Worm (Caenorhabditis elegans) whole organism, late embryonic: ENCODE results near the gene Y46G5A.47.

ENCODE experiments used
- F13H6.1 ChIP-seq: sonication (generic microtip); optimal IDR thresholded peaks from 2 replicates; lab custom pipeline; 2016; ENCODE audit warnings: missing genetic modification characterization, missing compliant biosample characterization
- K09A11.1 ChIP-seq: sonication (generic microtip); optimal IDR thresholded peaks from 2 replicates; lab custom pipeline; 2017; ENCODE audit warnings: antibody characterized with exemption, mild to moderate bottlenecking, missing genetic modification characterization, missing compliant biosample characterization; ENCODE audit not compliant: insufficient read depth
- T23F11.4 ChIP-seq: fragments of 200-800 bp; sonication (Bioruptor generic); optimal IDR thresholded peaks from 2 replicates; lab custom pipeline; 2018; ENCODE audit warnings: mild to moderate bottlenecking, missing genetic modification characterization, missing compliant biosample characterization
- Y22D7AL.16 ChIP-seq: sonication (generic microtip); optimal IDR thresholded peaks from 2 replicates; lab custom pipeline; 2016; ENCODE audit warnings: missing genetic modification characterization, missing compliant biosample characterization
- ahr-1 ChIP-seq: sonication (generic microtip); optimal IDR thresholded peaks from 2 replicates; lab custom pipeline; 2016; ENCODE audit warnings: missing genetic modification characterization, missing compliant biosample characterization
- ceh-18 ChIP-seq: sonication (generic microtip); optimal IDR thresholded peaks from 2 replicates; lab custom pipeline; 2016; ENCODE audit warnings: missing genetic modification characterization, missing compliant biosample characterization
- ceh-30 ChIP-seq: fragments of 150-350 bp; optimal IDR thresholded peaks from 2 replicates; lab custom pipeline; 2014; ENCODE audit warnings: missing biosample characterization, missing genetic modification characterization
- ceh-31 ChIP-seq: sonication (generic microtip); optimal IDR thresholded peaks from 2 replicates; lab custom pipeline; 2016; ENCODE audit warnings: missing genetic modification characterization, missing compliant biosample characterization
- ceh-34 ChIP-seq: sonication (generic microtip); optimal IDR thresholded peaks from 2 replicates; lab custom pipeline; 2016; ENCODE audit warnings: mild to moderate bottlenecking, missing genetic modification characterization, missing compliant biosample characterization
- ceh-48 ChIP-seq: sonication (generic microtip); optimal IDR thresholded peaks from 2 replicates; lab custom pipeline; 2016; ENCODE audit warnings: missing genetic modification characterization, inconsistent platforms, missing compliant biosample characterization
- dmd-4 ChIP-seq: sonication (generic microtip); optimal IDR thresholded peaks from 2 replicates; lab custom pipeline; 2016; ENCODE audit warnings: borderline replicate concordance, missing genetic modification characterization, missing compliant biosample characterization
- dve-1 ChIP-seq: sonication (generic microtip); optimal IDR thresholded peaks from 2 replicates; lab custom pipeline; 2017; ENCODE audit warnings: antibody characterized with exemption, mild to moderate bottlenecking, missing genetic modification characterization, missing compliant biosample characterization
- elt-2 ChIP-seq: sonication (generic microtip); optimal IDR thresholded peaks from 2 replicates; lab custom pipeline; 2016; ENCODE audit warnings: missing genetic modification reagents, missing genetic modification characterization, missing compliant biosample characterization
- elt-4 ChIP-seq: sonication (generic microtip); optimal IDR thresholded peaks from 2 replicates; lab custom pipeline; 2016; ENCODE audit warnings: missing genetic modification characterization, missing compliant biosample characterization
- gmeb-2 ChIP-seq: sonication (generic microtip); optimal IDR thresholded peaks from 2 replicates; lab custom pipeline; 2016; ENCODE audit warnings: missing genetic modification characterization, inconsistent platforms, missing compliant biosample characterization
- hlh-15 ChIP-seq: sonication (generic microtip); optimal IDR thresholded peaks from 2 replicates; lab custom pipeline; 2016; ENCODE audit warnings: missing genetic modification characterization, missing compliant biosample characterization
- hlh-30 ChIP-seq: sonication (generic microtip); optimal IDR thresholded peaks from 2 replicates; lab custom pipeline; 2017; ENCODE audit warnings: antibody characterized with exemption, missing genetic modification characterization, missing compliant biosample characterization; ENCODE audit not compliant: insufficient read depth
- hlh-6 ChIP-seq: sonication (generic microtip); optimal IDR thresholded peaks from 2 replicates; lab custom pipeline; 2016; ENCODE audit warnings: missing genotype, missing genetic modification characterization, missing compliant biosample characterization
- hlh-8 ChIP-seq: sonication (generic microtip); optimal IDR thresholded peaks from 2 replicates; lab custom pipeline; 2016; ENCODE audit warnings: missing genotype, missing genetic modification characterization, missing compliant biosample characterization
- lim-6 ChIP-seq: sonication (generic microtip); optimal IDR thresholded peaks from 2 replicates; lab custom pipeline; 2016; ENCODE audit warnings: missing genetic modification characterization, missing compliant biosample characterization
- nhr-232 ChIP-seq: sonication (generic microtip); optimal IDR thresholded peaks from 2 replicates; lab custom pipeline; 2016; ENCODE audit warnings: missing genetic modification characterization, missing compliant biosample characterization
- pat-9 ChIP-seq: fragments of 200-800 bp; sonication (Bioruptor generic); optimal IDR thresholded peaks from 2 replicates; lab custom pipeline; 2018; ENCODE audit warnings: mild to moderate bottlenecking, missing genetic modification characterization, moderate library complexity, missing compliant biosample characterization
- pha-4 ChIP-seq: fragments of 150-350 bp; optimal IDR thresholded peaks from 2 replicates; lab custom pipeline; 2018; ENCODE audit warnings: missing biosample characterization, missing genetic modification reagents, missing genetic modification characterization
- pqm-1 ChIP-seq: sonication (generic microtip); optimal IDR thresholded peaks from 2 replicates; lab custom pipeline; 2016; ENCODE audit warnings: missing genetic modification characterization, missing compliant biosample characterization
- pros-1 ChIP-seq: fragments of 150-350 bp; optimal IDR thresholded peaks from 2 replicates; lab custom pipeline; 2014; ENCODE audit warnings: missing biosample characterization, missing genetic modification reagents, missing genetic modification characterization
- ref-2 ChIP-seq: sonication (generic microtip); optimal IDR thresholded peaks from 2 replicates; lab custom pipeline; 2016; ENCODE audit warnings: missing genetic modification characterization, missing compliant biosample characterization
- rnt-1 ChIP-seq: sonication (generic microtip); optimal IDR thresholded peaks from 2 replicates; lab custom pipeline; 2016; ENCODE audit warnings: missing genetic modification characterization, missing compliant biosample characterization
- sox-2 ChIP-seq: fragments of 200-800 bp; sonication (Bioruptor generic); IDR thresholded peaks from 2 replicates; pipeline ENCODE4 v1.3.6; 2022; ENCODE audit warnings: missing genetic modification reagents, missing genetic modification characterization, missing compliant biosample characterization
- sox-4 ChIP-seq: sonication (generic microtip); optimal IDR thresholded peaks from 2 replicates; lab custom pipeline; 2017; ENCODE audit warnings: mild to moderate bottlenecking, missing genetic modification characterization, inconsistent platforms, missing compliant biosample characterization
- syd-9 ChIP-seq: sonication (generic microtip); optimal IDR thresholded peaks from 2 replicates; lab custom pipeline; 2016; ENCODE audit warnings: mild to moderate bottlenecking, missing genetic modification characterization, moderate library complexity, missing compliant biosample characterization
- tbx-7 ChIP-seq: sonication (generic microtip); optimal IDR thresholded peaks from 2 replicates; lab custom pipeline; 2016; ENCODE audit warnings: missing genotype, missing genetic modification characterization, missing compliant biosample characterization
- unc-42 ChIP-seq: sonication (generic microtip); optimal IDR thresholded peaks from 2 replicates; lab custom pipeline; 2016; ENCODE audit warnings: missing genotype, missing genetic modification characterization, missing compliant biosample characterization
- unc-55 ChIP-seq: sonication (generic microtip); optimal IDR thresholded peaks from 2 replicates; lab custom pipeline; 2017; ENCODE audit warnings: missing biosample characterization, missing genetic modification reagents, missing genetic modification characterization

Y46G5A.47 gene

ce11 chrII:12769947-12770346 is 35.2 kb downstream of the Y46G5A.47 start:
- no peak for TF ChIP-seq hlh-15 (tag; lab: Kevin White, UChicago)
- no peak for TF ChIP-seq dve-1 (tag; lab: Kevin White, UChicago)
- no peak for TF ChIP-seq pqm-1 (tag; lab: Kevin White, UChicago)
- no peak for TF ChIP-seq ceh-30
- TF ChIP-seq gmeb-2 (tag; lab: Kevin White, UChicago) = no peak
- no peak for TF ChIP-seq hlh-30 (tag; lab: Kevin White, UChicago)
- TF ChIP-seq Y22D7AL.16 (tag; lab: Kevin White, UChicago) = no peak
- no peak for TF ChIP-seq K09A11.1 (tag; lab: Kevin White, UChicago)
- no peak for TF ChIP-seq ceh-18 (tag; lab: Kevin White, UChicago)
- TF ChIP-seq sox-4 = no peak

ce11 chrII:12768167-12768712 is 36.9 kb downstream of the Y46G5A.47 start, which contains the start of the genes vps-2 and tiar-2:
TSS of gene vps-2 (minus strand) at chrII:12768217.
TSS of gene tiar-2 (plus strand) at chrII:12768686.
- peak; percentile 59 for TF ChIP-seq ceh-48 (tag; lab: Kevin White, UChicago)
- TF ChIP-seq sox-2 (GFP tag; lab: Robert Waterston, UW) = no peak
- no peak for TF ChIP-seq syd-9 (tag; lab: Kevin White, UChicago)
- TF ChIP-seq unc-42 = peak; percentile 73
- TF ChIP-seq elt-2 = peak; percentile 13
- TF ChIP-seq pat-9 = no peak

ce11 chrII:12767258-12767824 is 37.8 kb downstream of the Y46G5A.47 start:
- TF ChIP-seq hlh-6 (tag; lab: Kevin White, UChicago) (peak; percentile 70), unc-42 (no peak)

ce11 chrII:12766443-12767188 is 38.5 kb downstream of the Y46G5A.47 start:
- no peak for TF ChIP-seq ceh-31
- no peak for TF ChIP-seq dmd-4 (tag; lab: Kevin White, UChicago)
- TF ChIP-seq ref-2 (tag; lab: Kevin White, UChicago) = peak; percentile 5
- peak; percentile 30 for TF ChIP-seq hlh-30 (tag; lab: Kevin White, UChicago)
- peak; percentile 23 for TF ChIP-seq ceh-48 (tag; lab: Kevin White, UChicago)

ce11 chrII:12764476-12764875 is 40.6 kb downstream of the Y46G5A.47 start:
- TF ChIP-seq hlh-6 (tag; lab: Kevin White, UChicago) = peak; percentile 67
- TF ChIP-seq unc-42 = no peak

- TF ChIP-seq pat-9 (no peak), ceh-34 (tag; lab: Kevin White, UChicago) (no peak), rnt-1 (tag; lab: Kevin White, UChicago) (no peak), hlh-8 (tag; lab: Kevin White, UChicago) (no peak), F13H6.1 (no peak), T23F11.4 (GFP tag; lab: Kevin White, UChicago) (no peak), ahr-1 (tag; lab: Kevin White, UChicago) (no peak), nhr-232 (tag; lab: Kevin White, UChicago) (no peak), ceh-31 (no peak), tbx-7 (tag; lab: Kevin White, UChicago) (no peak), lim-6 (tag; lab: Kevin White, UChicago) (no peak), pros-1 (tag; lab: Kevin White, UChicago) (no peak), elt-4 (tag; lab: Kevin White, UChicago) (no peak), pha-4 (tag; lab: Kevin White, UChicago) (no peak), unc-55 (GFP tag; lab: Kevin White, UChicago) (no peak), ceh-18 (tag; lab: Kevin White, UChicago) (no peak)
These were observed 44.6 kb downstream of the Y46G5A.47 start, which contains the start of gene cnp-2 for ce11 chrII:12760497-12760896. TSS of gene cnp-2 (plus strand) at chrII:12760797.
